4 fruit fly cellular contexts compared by ENCODE assay signal in the genomic region with DNA sequence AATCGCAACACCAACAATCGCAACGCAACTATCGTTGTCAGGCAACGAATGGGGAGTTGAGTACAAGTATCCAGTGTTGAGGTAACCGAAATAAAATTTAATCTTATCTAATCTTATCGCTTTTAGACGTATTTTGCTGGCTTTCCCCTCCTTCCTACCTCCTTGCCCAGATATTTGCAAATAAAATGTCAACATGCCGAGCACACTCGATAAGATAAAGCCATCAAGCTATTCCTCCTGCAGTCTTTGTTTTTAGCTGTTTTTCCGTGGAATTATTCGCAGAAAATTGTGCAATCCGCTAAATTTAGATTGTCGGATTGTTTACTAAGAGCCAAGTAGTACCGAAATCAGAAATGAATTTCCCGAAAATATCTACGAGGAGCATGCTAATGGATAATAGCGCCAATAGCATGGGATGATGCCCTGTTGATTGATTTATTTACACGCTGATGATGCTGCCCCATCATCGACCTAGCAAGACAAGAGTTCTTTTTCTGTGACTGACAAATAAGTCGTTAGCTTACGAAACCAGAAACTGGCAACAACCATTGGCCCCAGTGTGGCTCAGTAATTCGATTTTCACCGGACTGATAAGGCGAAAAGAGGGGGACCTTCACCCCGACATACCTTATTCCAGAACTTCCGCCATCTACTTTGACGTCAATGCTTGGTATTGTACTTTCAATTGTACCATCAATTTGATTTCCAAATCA.
TF ChIP-seq lines count a peak whose summit lies in the region.

No protein-coding gene starts in this region.

TF ChIP-seq in whole organism, adult, 20 proteins besides CTCF, POLR2A, EP300 and RAD21 (continued from another document):
- TF ChIP-seq pad (GFP tag; optimal IDR thresholded peaks at IDR 0.05; lab: Kevin White, UChicago) (no peak), CG11617 (GFP tag; optimal IDR thresholded peaks at IDR 0.05; lab: Kevin White, UChicago) (peak; percentile 31), CG12768 (GFP tag; optimal IDR thresholded peaks at IDR 0.05; lab: Kevin White, UChicago) (peak; percentile 19)

TF ChIP-seq in whole organism, embryonic, 481 proteins besides CTCF, POLR2A, EP300 and RAD21 (continued from another document and continues in another):
- TF ChIP-seq Meics (GFP tag; optimal IDR thresholded peaks at IDR 0.05; lab: Kevin White, UChicago) (peak; percentile 63), Hsf (GFP tag; optimal IDR thresholded peaks at IDR 0.05; lab: Kevin White, UChicago) (no peak), TFAM (GFP tag; optimal IDR thresholded peaks at IDR 0.05; lab: Kevin White, UChicago) (no peak), gro (GFP tag; optimal IDR thresholded peaks at IDR 0.05; lab: Kevin White, UChicago) (peak; percentile 20), twi (tag; optimal IDR thresholded peaks at IDR 0.05; lab: Kevin White, UChicago) (no peak), Rfx (GFP tag; IDR thresholded peaks at IDR 0.05; lab: Robert Waterston, UW) (no peak; the same call in 1 of the 2 replicates), Poxn (GFP tag; IDR thresholded peaks at IDR 0.05; lab: Robert Waterston, UW) (no peak), CG17912 (GFP tag; optimal IDR thresholded peaks at IDR 0.05; lab: Kevin White, UChicago) (no peak), br (optimal IDR thresholded peaks at IDR 0.05; lab: Kevin White, UChicago) (no peak), Aef1 (GFP tag; IDR thresholded peaks at IDR 0.05; lab: Robert Waterston, UW) (no peak), ab (GFP tag; optimal IDR thresholded peaks at IDR 0.05; lab: Kevin White, UChicago) (no peak), Xrp1 (GFP tag; IDR thresholded peaks at IDR 0.05; lab: Robert Waterston, UW) (no peak), Blimp-1 (GFP tag; optimal IDR thresholded peaks at IDR 0.05; lab: Kevin White, UChicago) (no peak), CG3995 (GFP tag; optimal IDR thresholded peaks at IDR 0.05; lab: Kevin White, UChicago) (no peak), Med (GFP tag; lab: Kevin White, UChicago) (peak; percentile 62), luna (GFP tag; optimal IDR thresholded peaks at IDR 0.05; lab: Kevin White, UChicago) (no peak), CG16863 (GFP tag; optimal IDR thresholded peaks at IDR 0.05; lab: Kevin White, UChicago) (no peak), CG3281 (GFP tag; optimal IDR thresholded peaks at IDR 0.05; lab: Kevin White, UChicago) (no peak), so (GFP tag; IDR thresholded peaks at IDR 0.05; lab: Robert Waterston, UW) (0 out of 3 replicates have a peak, but pooled peaks have one; percentile 16), Hey (tag; optimal IDR thresholded peaks at IDR 0.05; lab: Kevin White, UChicago) (no peak), CG10267 (tag; optimal IDR thresholded peaks at IDR 0.05; lab: Kevin White, UChicago) (no peak), exex (tag; optimal IDR thresholded peaks at IDR 0.05; lab: Kevin White, UChicago) (peak; percentile 81), ssp (GFP tag; IDR thresholded peaks at IDR 0.05; lab: Robert Waterston, UW) (no peak), Nf-YB (GFP tag; optimal IDR thresholded peaks at IDR 0.05; lab: Kevin White, UChicago) (no peak), sc (optimal IDR thresholded peaks at IDR 0.05; lab: Kevin White, UChicago) (no peak), sc (GFP tag; optimal IDR thresholded peaks at IDR 0.05; lab: Kevin White, UChicago) (no peak), ara (GFP tag; IDR thresholded peaks at IDR 0.05; lab: Robert Waterston, UW) (no peak), ttk (GFP tag; IDR thresholded peaks at IDR 0.05; lab: Robert Waterston, UW) (no peak), Dad (GFP tag; optimal IDR thresholded peaks at IDR 0.05; lab: Kevin White, UChicago) (no peak), CG18599 (GFP tag; optimal IDR thresholded peaks at IDR 0.05; lab: Kevin White, UChicago) (peak; percentile 7), p53 (GFP tag; optimal IDR thresholded peaks at IDR 0.05; lab: Kevin White, UChicago) (no peak), Gsc (GFP tag; IDR thresholded peaks at IDR 0.05; lab: Robert Waterston, UW) (no peak), Usf (GFP tag; optimal IDR thresholded peaks at IDR 0.05; lab: Kevin White, UChicago) (no peak), HHEX (GFP tag; optimal IDR thresholded peaks at IDR 0.05; lab: Kevin White, UChicago) (no peak), CG8089 (GFP tag; optimal IDR thresholded peaks at IDR 0.05; lab: Kevin White, UChicago) (no peak), CG7839 (tag; optimal IDR thresholded peaks at IDR 0.05; lab: Kevin White, UChicago) (no peak), CG13424 (tag; optimal IDR thresholded peaks at IDR 0.05; lab: Kevin White, UChicago) (no peak), CG14441 (GFP tag; IDR thresholded peaks at IDR 0.05; lab: Robert Waterston, UW) (peak; percentile 40), Hr51 (GFP tag; optimal IDR thresholded peaks at IDR 0.05; lab: Kevin White, UChicago) (no peak), btn (GFP tag; optimal IDR thresholded peaks at IDR 0.05; lab: Kevin White, UChicago) (no peak), CG10462 (GFP tag; optimal IDR thresholded peaks at IDR 0.05; lab: Kevin White, UChicago) (no peak), slou (GFP tag; optimal IDR thresholded peaks at IDR 0.05; lab: Kevin White, UChicago) (no peak), tio (GFP tag; optimal IDR thresholded peaks at IDR 0.05; lab: Kevin White, UChicago) (no peak)

TF ChIP-seq in whole organism, prepupa, 60 proteins besides CTCF, POLR2A, EP300 and RAD21 (continued from another document):
- TF ChIP-seq CG8632 (GFP tag; optimal IDR thresholded peaks at IDR 0.05; lab: Kevin White, UChicago) (no peak), CG10669 (GFP tag; optimal IDR thresholded peaks at IDR 0.05; lab: Kevin White, UChicago) (peak; percentile 4), vri (GFP tag; optimal IDR thresholded peaks at IDR 0.05; lab: Kevin White, UChicago) (peak; percentile 99), dac (GFP tag; optimal IDR thresholded peaks at IDR 0.05; lab: Kevin White, UChicago) (no peak)

TF ChIP-seq in whole organism, wandering third instar larva, 38 proteins besides CTCF, POLR2A, EP300 and RAD21 (continued from another document):
- no peak for TF ChIP-seq jim (GFP tag; optimal IDR thresholded peaks at IDR 0.05; lab: Kevin White, UChicago)
- TF ChIP-seq Vsx2 (GFP tag; optimal IDR thresholded peaks at IDR 0.05; lab: Kevin White, UChicago; ENCODE audit: partially characterized antibody): peak; percentile 4
- TF ChIP-seq dl (GFP tag; optimal IDR thresholded peaks at IDR 0.05; lab: Kevin White, UChicago; ENCODE audit: insufficient read depth in 1 of 2, partially characterized antibody in 2 of 2): no peak
- no peak for TF ChIP-seq ey (GFP tag; optimal IDR thresholded peaks at IDR 0.05; lab: Kevin White, UChicago)
- no peak for TF ChIP-seq tai (GFP tag; optimal IDR thresholded peaks at IDR 0.05; lab: Kevin White, UChicago)
- no peak for TF ChIP-seq pan (optimal IDR thresholded peaks at IDR 0.05; lab: Kevin White, UChicago)
- TF ChIP-seq Mio (GFP tag; optimal IDR thresholded peaks at IDR 0.05; lab: Kevin White, UChicago): no peak
